Worm (Caenorhabditis elegans) whole organism, L4/young adult: ENCODE data around the gene F01E11.20.

Experiments used
- W03F9.2 ChIP-seq: fragments of 150-350 bp; optimal IDR thresholded peaks from 2 replicates; lab custom pipeline; 2014; ENCODE audit warnings: missing biosample characterization, missing genetic modification characterization
- him-1 ChIP-seq: sonication (generic microtip); optimal IDR thresholded peaks from 2 replicates; lab custom pipeline; 2016; ENCODE audit warnings: missing genotype, missing genetic modification reagents, missing genetic modification characterization, missing compliant biosample characterization

DNA sequence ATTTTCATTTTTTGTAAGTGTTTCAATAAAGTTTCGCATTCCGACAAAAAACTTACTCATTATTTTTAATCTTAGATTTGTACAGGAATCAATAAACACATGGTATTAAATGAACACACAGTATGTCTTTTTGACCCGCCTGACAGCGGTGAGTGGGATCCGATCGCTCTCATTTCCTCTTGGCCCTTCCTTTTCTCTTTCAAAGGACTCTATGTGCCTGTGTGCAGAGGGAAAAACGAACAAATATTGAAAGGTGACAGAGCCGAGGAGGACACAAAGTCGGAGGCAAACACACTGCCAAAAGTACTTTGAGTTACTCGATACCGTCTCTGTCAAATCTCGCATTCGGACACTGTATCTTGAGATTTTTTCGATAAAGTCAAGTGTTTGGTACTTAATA, at the start of gene F01E11.20, which contains the start of gene tsp-16:
- TF ChIP-seq him-1 (tag; lab: Kevin White, UChicago) (no peak), W03F9.2 (tag; lab: Kevin White, UChicago) (no peak)
